Worm (Caenorhabditis elegans) whole organism, late embryonic: ENCODE data around the gene R160.6.

Source experiments
- K09A11.1 ChIP-seq: sonication (generic microtip); optimal IDR thresholded peaks from 2 replicates; lab custom pipeline; 2017; ENCODE audit warnings: antibody characterized with exemption, mild to moderate bottlenecking, missing genetic modification characterization, missing compliant biosample characterization; ENCODE audit not compliant: insufficient read depth
- gmeb-2 ChIP-seq: sonication (generic microtip); optimal IDR thresholded peaks from 2 replicates; lab custom pipeline; 2016; ENCODE audit warnings: missing genetic modification characterization, inconsistent platforms, missing compliant biosample characterization
- lin-11 ChIP-seq: fragments of 200-800 bp; sonication (Bioruptor generic); optimal IDR thresholded peaks from 2 replicates; lab custom pipeline; 2018; ENCODE audit warnings: mild to moderate bottlenecking, missing genetic modification characterization, missing compliant biosample characterization
- pha-2 ChIP-seq: sonication (generic microtip); optimal IDR thresholded peaks from 2 replicates; lab custom pipeline; 2017; ENCODE audit warnings: mild to moderate bottlenecking, missing genetic modification characterization, missing compliant biosample characterization
- pha-4 ChIP-seq: fragments of 150-350 bp; optimal IDR thresholded peaks from 2 replicates; lab custom pipeline; 2018; ENCODE audit warnings: missing biosample characterization, missing genetic modification reagents, missing genetic modification characterization
- tbx-2 ChIP-seq: sonication (generic microtip); optimal IDR thresholded peaks from 2 replicates; lab custom pipeline; 2016; ENCODE audit warnings: missing genetic modification characterization, missing compliant biosample characterization

ce11 chrX:4400296-4400695 is 27.3 kb upstream of the R160.6 start:
- TF ChIP-seq gmeb-2 (no peak), tbx-2 (tag; lab: Kevin White, UChicago) (no peak), pha-2 (no peak), lin-11 (no peak), K09A11.1 (tag; lab: Kevin White, UChicago) (no peak), pha-4 (tag; lab: Kevin White, UChicago) (no peak)
